Worm (Caenorhabditis elegans) whole organism, L4 larva: ENCODE measurements around the gene hil-2.

Experiments
- Y5F2A.4 ChIP-seq: fragments of 200-800 bp; sonication (Bioruptor generic); optimal IDR thresholded peaks from 2 replicates; lab custom pipeline; 2018; ENCODE audit warnings: mild to moderate bottlenecking, missing genetic modification characterization, missing compliant biosample characterization
- ZK337.2 ChIP-seq: fragments of 200-800 bp; sonication (Bioruptor generic); IDR thresholded peaks from 2 replicates; pipeline ENCODE4 v1.3.6; 2022; ENCODE audit warnings: missing genetic modification reagents, missing genetic modification characterization, missing compliant biosample characterization
- madf-5 ChIP-seq, 2 experiments: fragments of 200-800 bp; sonication (Bioruptor generic); IDR thresholded peaks; 2 replicates each; pipeline ENCODE4 v1.3.6; 2022; ENCODE audit warnings: missing compliant biosample characterization in 2 of 2, missing genetic modification characterization in 2 of 2
- mxl-2 ChIP-seq: fragments of 200-800 bp; sonication (Bioruptor generic); conservative IDR thresholded peaks from 2 replicates; pipeline ENCODE4 v1.3.6; 2022; ENCODE audit warnings: missing genetic modification reagents, missing genetic modification characterization, missing compliant biosample characterization
- nhr-48 ChIP-seq: sonication (generic microtip); optimal IDR thresholded peaks from 2 replicates; lab custom pipeline; 2016; ENCODE audit warnings: mild to moderate bottlenecking, missing genetic modification characterization, missing compliant biosample characterization
- snpc-4 ChIP-seq: fragments of 150-350 bp; optimal IDR thresholded peaks from 2 replicates; lab custom pipeline; 2014; ENCODE audit warnings: missing biosample characterization, missing genetic modification characterization

ce11 chrIV:6303642-6304041, 9.6 kb downstream of the hil-2 start, which contains the start of gene srv-25:
- TF ChIP-seq mxl-2 (GFP tag; lab: Robert Waterston, UW): no peak
- TF ChIP-seq Y5F2A.4 (GFP tag; lab: Kevin White, UChicago): no peak
- TF ChIP-seq snpc-4: no peak
- TF ChIP-seq madf-5 (GFP tag; IDR thresholded peaks at IDR 0.05; lab: Robert Waterston, UW): no peak
- TF ChIP-seq ZK337.2 (GFP tag; lab: Robert Waterston, UW): no peak
- no peak for TF ChIP-seq nhr-48
